Fruit fly (Drosophila melanogaster) whole organism, prepupa: ENCODE data around the gene Pvr.

Experiments used
- Blimp-1 ChIP-seq: fragments of 200-800 bp; sonication (Bioruptor generic); optimal IDR thresholded peaks from 3 replicates; lab custom pipeline; 2017; ENCODE audit warnings: missing biosample characterization, missing genetic modification characterization, mild to moderate bottlenecking, moderate library complexity, missing genetic modification reagents
- CG10631 ChIP-seq: fragments of 200-800 bp; sonication (Bioruptor generic); optimal IDR thresholded peaks from 2 replicates; lab custom pipeline; 2016; ENCODE audit warnings: missing biosample characterization, missing genetic modification characterization
- CG11294 ChIP-seq: fragments of 200-800 bp; sonication (Bioruptor generic); IDR thresholded peaks from 2 replicates; pipeline ENCODE4 v1.3.6; 2022; ENCODE audit warnings: missing biosample characterization, missing genetic modification characterization
- CG11762 ChIP-seq: fragments of 200-800 bp; sonication (Bioruptor generic); optimal IDR thresholded peaks from 3 replicates; lab custom pipeline; 2016; ENCODE audit warnings: missing biosample characterization, missing genetic modification characterization; ENCODE audit not compliant: insufficient read depth
- CG11902 ChIP-seq: fragments of 200-800 bp; sonication (Bioruptor generic); optimal IDR thresholded peaks from 3 replicates; lab custom pipeline; 2016; ENCODE audit warnings: missing biosample characterization, missing genetic modification characterization
- CG15336 ChIP-seq: fragments of 200-800 bp; sonication (Bioruptor generic); IDR thresholded peaks from 2 replicates; pipeline ENCODE4 v1.3.6; 2022; ENCODE audit warnings: missing biosample characterization, missing genetic modification characterization
- CG1621 ChIP-seq: fragments of 200-800 bp; sonication (Bioruptor generic); optimal IDR thresholded peaks from 3 replicates; lab custom pipeline; 2018; ENCODE audit warnings: missing biosample characterization, mild to moderate bottlenecking, missing genetic modification characterization
- CG16779 ChIP-seq: fragments of 200-800 bp; sonication (Bioruptor generic); optimal IDR thresholded peaks from 3 replicates; lab custom pipeline; 2017; ENCODE audit warnings: missing biosample characterization, mild to moderate bottlenecking, missing genetic modification characterization
- CG3032 ChIP-seq: fragments of 200-800 bp; optimal IDR thresholded peaks from 2 replicates; lab custom pipeline; 2019; ENCODE audit warnings: missing biosample characterization, mild to moderate bottlenecking, missing genetic modification characterization, moderate library complexity
- CG32006 ChIP-seq: fragments of 200-800 bp; sonication (Bioruptor generic); optimal IDR thresholded peaks from 3 replicates; lab custom pipeline; 2017; ENCODE audit warnings: missing biosample characterization, mild to moderate bottlenecking, missing genetic modification characterization
- CG34406 ChIP-seq: fragments of 200-800 bp; sonication (Bioruptor generic); optimal IDR thresholded peaks from 3 replicates; lab custom pipeline; 2016; ENCODE audit warnings: missing biosample characterization, missing genetic modification characterization
- CG3919 ChIP-seq: fragments of 200-800 bp; sonication (Bioruptor generic); optimal IDR thresholded peaks from 3 replicates; lab custom pipeline; 2016; ENCODE audit warnings: missing biosample characterization, missing genetic modification characterization
- CG4318 ChIP-seq: fragments of 200-800 bp; sonication (Bioruptor generic); optimal IDR thresholded peaks from 3 replicates; lab custom pipeline; 2017; ENCODE audit warnings: missing biosample characterization, mild to moderate bottlenecking, missing genetic modification characterization
- CG6163 ChIP-seq: fragments of 200-800 bp; sonication (Bioruptor generic); IDR thresholded peaks from 3 replicates; pipeline ENCODE4 v1.3.6; 2022; ENCODE audit warnings: missing biosample characterization, missing genetic modification characterization
- CG6276 ChIP-seq: fragments of 200-800 bp; sonication (Bioruptor generic); optimal IDR thresholded peaks from 2 replicates; lab custom pipeline; 2017; ENCODE audit warnings: missing biosample characterization, mild to moderate bottlenecking, missing genetic modification characterization
- CG6792 ChIP-seq: fragments of 200-800 bp; sonication (Bioruptor generic); optimal IDR thresholded peaks from 3 replicates; lab custom pipeline; 2016; ENCODE audit warnings: missing biosample characterization, missing genetic modification characterization
- CG6808 ChIP-seq: fragments of 200-800 bp; sonication (Bioruptor generic); optimal IDR thresholded peaks from 3 replicates; lab custom pipeline; 2017; ENCODE audit warnings: missing biosample characterization, missing genetic modification characterization, mild to moderate bottlenecking, moderate library complexity, missing genetic modification reagents
- CG7368 ChIP-seq: fragments of 200-800 bp; sonication (Bioruptor generic); optimal IDR thresholded peaks from 3 replicates; lab custom pipeline; 2016; ENCODE audit warnings: missing biosample characterization, missing genetic modification characterization
- CG8319 ChIP-seq: fragments of 200-800 bp; sonication (Bioruptor generic); optimal IDR thresholded peaks from 3 replicates; lab custom pipeline; 2016; ENCODE audit warnings: missing biosample characterization, missing genetic modification characterization
- CG8632 ChIP-seq: fragments of 200-800 bp; sonication (Bioruptor generic); optimal IDR thresholded peaks from 3 replicates; lab custom pipeline; 2016; ENCODE audit warnings: missing biosample characterization, missing genetic modification characterization
- CG9139 ChIP-seq: fragments of 200-800 bp; sonication (Bioruptor generic); optimal IDR thresholded peaks from 3 replicates; lab custom pipeline; 2017; ENCODE audit warnings: missing biosample characterization, mild to moderate bottlenecking, missing genetic modification characterization
- Eip78C ChIP-seq: fragments of 200-800 bp; sonication (Bioruptor generic); peaks from one replicate; lab custom pipeline; 2016; ENCODE audit warnings: missing biosample characterization, missing genetic modification characterization
- Ets21C ChIP-seq: fragments of 200-800 bp; sonication (Bioruptor generic); optimal IDR thresholded peaks from 3 replicates; lab custom pipeline; 2016; ENCODE audit warnings: missing biosample characterization, missing genetic modification characterization
- Ets96B ChIP-seq: fragments of 200-800 bp; optimal IDR thresholded peaks from 2 replicates; lab custom pipeline; 2019; ENCODE audit warnings: missing biosample characterization, mild to moderate bottlenecking, missing genetic modification characterization, moderate library complexity
- Gug ChIP-seq: fragments of 200-800 bp; sonication (Bioruptor generic); IDR thresholded peaks from 2 replicates; pipeline ENCODE4 v1.3.6; 2022; ENCODE audit warnings: missing biosample characterization, missing genetic modification characterization
- Hr38 ChIP-seq: sonication (Bioruptor generic); optimal IDR thresholded peaks from 2 replicates; lab custom pipeline; 2016; ENCODE audit warnings: missing biosample characterization, missing genetic modification characterization
- Hr4 ChIP-seq: fragments of 200-800 bp; sonication (Bioruptor generic); optimal IDR thresholded peaks from 3 replicates; lab custom pipeline; 2016; ENCODE audit warnings: missing biosample characterization, missing genetic modification characterization
- Lpt ChIP-seq: fragments of 200-800 bp; sonication (Bioruptor generic); optimal IDR thresholded peaks from 3 replicates; lab custom pipeline; 2016; ENCODE audit warnings: missing biosample characterization, missing genetic modification characterization
- Met ChIP-seq: fragments of 200-800 bp; sonication (Bioruptor generic); optimal IDR thresholded peaks from 3 replicates; lab custom pipeline; 2016; ENCODE audit warnings: missing biosample characterization, missing genetic modification characterization
- OdsH ChIP-seq: fragments of 200-800 bp; sonication (Bioruptor generic); optimal IDR thresholded peaks from 3 replicates; lab custom pipeline; 2016; ENCODE audit warnings: missing biosample characterization, missing genetic modification characterization
- Smox ChIP-seq: fragments of 200-800 bp; sonication (Bioruptor generic); optimal IDR thresholded peaks from 3 replicates; lab custom pipeline; 2016; ENCODE audit warnings: missing biosample characterization, missing genetic modification characterization
- Sox14 ChIP-seq: fragments of 200-800 bp; sonication (Bioruptor generic); optimal IDR thresholded peaks from 3 replicates; lab custom pipeline; 2016; ENCODE audit warnings: missing biosample characterization, missing genetic modification characterization
- achi ChIP-seq: fragments of 200-800 bp; sonication (Bioruptor generic); optimal IDR thresholded peaks from 3 replicates; lab custom pipeline; 2016; ENCODE audit warnings: missing biosample characterization, missing genetic modification characterization
- acj6 ChIP-seq: fragments of 200-800 bp; sonication (Bioruptor generic); optimal IDR thresholded peaks from 3 replicates; lab custom pipeline; 2016; ENCODE audit warnings: missing biosample characterization, missing genetic modification characterization
- dac ChIP-seq: fragments of 200-800 bp; sonication (Bioruptor generic); optimal IDR thresholded peaks from 2 replicates; lab custom pipeline; 2017; ENCODE audit warnings: missing biosample characterization, mild to moderate bottlenecking, missing genetic modification characterization
- dsx ChIP-seq: fragments of 200-800 bp; optimal IDR thresholded peaks from 3 replicates; lab custom pipeline; 2019; ENCODE audit warnings: missing biosample characterization, mild to moderate bottlenecking, missing genetic modification characterization, moderate library complexity; ENCODE audit not compliant: poor library complexity, severe bottlenecking
- eg ChIP-seq: fragments of 200-800 bp; sonication (Bioruptor generic); IDR thresholded peaks from 3 replicates; pipeline ENCODE4 v1.3.6; 2022; ENCODE audit warnings: missing biosample characterization, missing genetic modification characterization
- esn ChIP-seq: fragments of 200-800 bp; sonication (Bioruptor generic); optimal IDR thresholded peaks from 2 replicates; lab custom pipeline; 2016; ENCODE audit warnings: missing biosample characterization, mild to moderate bottlenecking, missing genetic modification characterization, moderate library complexity
- fd85E ChIP-seq: fragments of 200-800 bp; sonication (Bioruptor generic); optimal IDR thresholded peaks from 3 replicates; lab custom pipeline; 2016; ENCODE audit warnings: missing biosample characterization, missing genetic modification characterization
- fkh ChIP-seq: fragments of 200-800 bp; sonication (Bioruptor generic); optimal IDR thresholded peaks from 3 replicates; lab custom pipeline; 2017; ENCODE audit warnings: missing biosample characterization, mild to moderate bottlenecking, missing genetic modification characterization, moderate library complexity
- lz ChIP-seq: fragments of 200-800 bp; sonication (Bioruptor generic); optimal IDR thresholded peaks from 3 replicates; lab custom pipeline; 2016; ENCODE audit warnings: missing biosample characterization, missing genetic modification characterization
- net ChIP-seq: fragments of 200-800 bp; sonication (Bioruptor generic); optimal IDR thresholded peaks from 3 replicates; lab custom pipeline; 2016; ENCODE audit warnings: missing biosample characterization, missing genetic modification characterization
- salr ChIP-seq, 2 experiments: fragments of 200-800 bp; sonication (Bioruptor generic); optimal IDR thresholded peaks; 3 replicates each; lab custom pipeline; 2016 to 2018; ENCODE audit warnings: missing biosample characterization in 2 of 2, missing genetic modification characterization in 2 of 2, mild to moderate bottlenecking in 1 of 2
- spab ChIP-seq: fragments of 200-800 bp; sonication (Bioruptor generic); optimal IDR thresholded peaks from 2 replicates; lab custom pipeline; 2017; ENCODE audit warnings: missing biosample characterization, mild to moderate bottlenecking, missing genetic modification characterization, missing genetic modification reagents
- ss ChIP-seq, 2 experiments: fragments of 200-800 bp; sonication (Bioruptor generic); optimal IDR thresholded peaks; 2 replicates in 1 of 2; 3 replicates in 1 of 2; lab custom pipeline; 2017 to 2018; ENCODE audit warnings: mild to moderate bottlenecking in 2 of 2, missing biosample characterization in 2 of 2, missing genetic modification characterization in 2 of 2, moderate library complexity in 1 of 2
- svp ChIP-seq: fragments of 200-800 bp; sonication (Bioruptor generic); peaks from one replicate; lab custom pipeline; 2016; ENCODE audit warnings: missing biosample characterization, missing genetic modification characterization
- topi ChIP-seq: fragments of 200-800 bp; sonication (Bioruptor generic); optimal IDR thresholded peaks from 3 replicates; lab custom pipeline; 2016; ENCODE audit warnings: missing biosample characterization, missing genetic modification characterization

The Pvr gene

dm6 chr2L:8212666-8213270 lies 26.9 kb downstream of the Pvr start, which contains the start of the genes CG8372 and CG8360 (continued):
- peak; percentile 100 for TF ChIP-seq Hr4 (GFP tag; lab: Kevin White, UChicago)
- peak; percentile 96 for TF ChIP-seq Blimp-1
- TF ChIP-seq CG3032 (tag; lab: Kevin White, UChicago), result peak; percentile 99
- peak; percentile 100 for TF ChIP-seq CG10631 (GFP tag; lab: Kevin White, UChicago)
- TF ChIP-seq CG8319, result peak; percentile 99
- TF ChIP-seq CG8632 (GFP tag; lab: Kevin White, UChicago), result peak; percentile 99
- TF ChIP-seq CG4318 (GFP tag; lab: Kevin White, UChicago), result peak; percentile 98
- TF ChIP-seq CG34406, result peak; percentile 99
- peak; percentile 99 for TF ChIP-seq topi
- peak; percentile 100 for TF ChIP-seq Sox14
- TF ChIP-seq svp (GFP tag; lab: Kevin White, UChicago), result peak; percentile 100
- TF ChIP-seq lz, result peak; percentile 100
- peak; percentile 99 for TF ChIP-seq Met (GFP tag; lab: Kevin White, UChicago)
- peak; percentile 98 for TF ChIP-seq CG16779 (tag; lab: Kevin White, UChicago)
- peak; percentile 97 for TF ChIP-seq Hr38 (GFP tag; lab: Kevin White, UChicago)
- TF ChIP-seq esn (GFP tag; lab: Kevin White, UChicago), result peak; percentile 100
- TF ChIP-seq CG32006, result peak; percentile 99
- peak; percentile 99 for TF ChIP-seq spab
- TF ChIP-seq CG3919 (GFP tag; lab: Kevin White, UChicago), result peak; percentile 100
- TF ChIP-seq salr (GFP tag; optimal IDR thresholded peaks at IDR 0.05; lab: Kevin White, UChicago), result peak; percentile 98 to 99
- peak; percentile 99 for TF ChIP-seq Gug (GFP tag; lab: Robert Waterston, UW)
- peak; percentile 100 for TF ChIP-seq Eip78C
- peak; percentile 98 for TF ChIP-seq CG9139 (GFP tag; lab: Kevin White, UChicago)
- peak; percentile 99 for TF ChIP-seq CG11294
- peak; percentile 99 for TF ChIP-seq net
- peak; percentile 99 for TF ChIP-seq achi (GFP tag; lab: Kevin White, UChicago)
- peak; percentile 100 for TF ChIP-seq acj6 (GFP tag; lab: Kevin White, UChicago)
- TF ChIP-seq ss (GFP tag; optimal IDR thresholded peaks at IDR 0.05; lab: Kevin White, UChicago), result peak; percentile 98 to 99
- TF ChIP-seq CG6792, result peak; percentile 99
- TF ChIP-seq CG6276, result peak; percentile 98
- peak; percentile 98 for TF ChIP-seq CG6808 (GFP tag; lab: Kevin White, UChicago)
- peak; percentile 99 for TF ChIP-seq dac (GFP tag; lab: Kevin White, UChicago)
- peak; percentile 100 for TF ChIP-seq OdsH
- TF ChIP-seq CG11762, result peak; percentile 99
- peak; percentile 100 for TF ChIP-seq CG6163 (GFP tag; lab: Robert Waterston, UW)
- TF ChIP-seq CG15336 (GFP tag; lab: Robert Waterston, UW), result peak; percentile 99
- TF ChIP-seq, all 60 proteins: peak for 60

- TF ChIP-seq Hr4 (GFP tag; lab: Kevin White, UChicago) (peak; percentile 50), CG6163 (GFP tag; lab: Robert Waterston, UW) (0 out of 3 replicates have a peak, but pooled peaks have one; percentile 22), dsx (GFP tag; lab: Kevin White, UChicago) (peak; percentile 9), fkh (no peak), Eip78C (peak; percentile 87), topi (peak; percentile 64), Blimp-1 (no peak), CG11762 (peak; percentile 7), CG1621 (tag; lab: Kevin White, UChicago) (no peak), Lpt (GFP tag; lab: Kevin White, UChicago) (no peak), CG7368 (GFP tag; lab: Kevin White, UChicago) (no peak), Met (GFP tag; lab: Kevin White, UChicago) (peak; percentile 69), CG6808 (GFP tag; lab: Kevin White, UChicago) (peak; percentile 50), CG11902 (no peak), achi (GFP tag; lab: Kevin White, UChicago) (peak; percentile 63), Ets96B (tag; lab: Kevin White, UChicago) (peak; percentile 40), svp (GFP tag; lab: Kevin White, UChicago) (peak; percentile 66), CG9139 (GFP tag; lab: Kevin White, UChicago) (peak; percentile 5), Hr38 (GFP tag; lab: Kevin White, UChicago) (no peak), fd85E (no peak), eg (GFP tag; lab: Robert Waterston, UW) (no peak), acj6 (GFP tag; lab: Kevin White, UChicago) (peak; percentile 65), lz (peak; percentile 53), Smox (GFP tag; lab: Kevin White, UChicago) (peak; percentile 57), CG4318 (GFP tag; lab: Kevin White, UChicago) (no peak), ss (GFP tag; optimal IDR thresholded peaks at IDR 0.05; lab: Kevin White, UChicago) (peak; percentile 34 to 65), CG32006 (peak; percentile 5), spab (no peak), CG3032 (tag; lab: Kevin White, UChicago) (peak; percentile 44), Ets21C (GFP tag; lab: Kevin White, UChicago) (peak; percentile 28)
Observed at dm6 chr2L:8211070-8211469, 28.6 kb downstream of the Pvr start, which contains the start of gene Ssb-c31a. Ssb-c31a (plus strand) TSS chr2L:8211347.
